Worm (Caenorhabditis elegans): ENCODE data around the gene set-31.

set-31 gene

DNA sequence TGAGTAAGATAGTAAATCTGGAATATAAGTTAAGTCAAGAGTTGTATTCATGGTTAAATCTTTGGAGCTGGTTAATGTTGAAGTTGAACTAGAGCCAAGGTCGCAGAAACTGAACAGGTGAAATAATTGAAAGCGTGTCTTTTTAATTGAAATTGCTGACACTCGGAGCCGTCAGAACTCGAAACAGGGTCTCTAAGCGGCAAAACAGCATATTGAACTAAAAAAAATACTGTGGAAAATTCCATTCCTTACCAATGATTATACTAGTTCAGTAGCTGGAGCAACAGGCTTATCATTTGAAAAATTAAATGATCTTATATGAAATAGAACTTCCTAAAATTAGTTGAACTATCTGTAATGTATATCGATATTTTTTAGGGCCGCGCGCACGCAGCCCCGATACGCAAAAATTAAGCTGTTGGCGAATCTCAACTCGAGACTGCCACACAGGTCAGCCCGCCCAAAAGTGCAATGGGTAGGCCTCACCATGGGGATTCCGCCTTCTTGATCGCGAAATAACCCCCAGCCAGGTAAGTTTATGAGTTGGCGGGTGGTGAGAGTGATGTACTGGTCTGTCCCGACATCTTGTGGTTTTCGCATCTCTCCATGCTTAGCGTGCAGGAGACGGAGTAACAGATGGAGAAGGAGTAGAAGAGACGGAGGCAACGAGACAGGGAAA lies 50.6 kb downstream of the set-31 start, which contains the start of gene srz-97:
TSS of gene srz-97 (minus strand) at position 51 of the 679 bp plus-strand sequence.
- TF ChIP-seq Y116A8C.19 (tag; optimal IDR thresholded peaks at IDR 0.05; ENCODE audit: borderline replicate concordance) (no peak), ceh-82 (tag; optimal IDR thresholded peaks at IDR 0.05) (peak in 1 of 3 experiments; percentile 16), ztf-4 (tag; optimal IDR thresholded peaks at IDR 0.05) (no peak), unc-62 (GFP tag; optimal IDR thresholded peaks at IDR 0.05) (no peak), mef-2 (tag; optimal IDR thresholded peaks at IDR 0.05) (no peak), mep-1 (tag; optimal IDR thresholded peaks at IDR 0.05) (peak; percentile 4), grh-1 (GFP tag; IDR thresholded peaks at IDR 0.05) (peak; percentile 65), mdl-1 (tag; optimal IDR thresholded peaks at IDR 0.05) (no peak), ets-5 (GFP tag; IDR thresholded peaks at IDR 0.05) (no peak), rnt-1 (tag; optimal IDR thresholded peaks at IDR 0.05) (peak; percentile 43), nhr-71 (tag; optimal IDR thresholded peaks at IDR 0.05) (peak; percentile 73), nhr-19 (GFP tag; conservative IDR thresholded peaks at IDR 0.05) (peak; percentile 76), elt-3 (tag; optimal IDR thresholded peaks at IDR 0.05) (no peak), pqm-1 (tag; optimal IDR thresholded peaks at IDR 0.05) (no peak), lsy-2 (tag; optimal IDR thresholded peaks at IDR 0.05) (no peak), nhr-20 (tag; optimal IDR thresholded peaks at IDR 0.05) (peak; percentile 69), lin-35 (GFP tag; optimal IDR thresholded peaks at IDR 0.05) (peak in 1 of 2 experiments; percentile 38), sup-37 (GFP tag; optimal IDR thresholded peaks at IDR 0.05) (no peak), C34B4.2 (tag; optimal IDR thresholded peaks at IDR 0.05) (no peak), aly-2 (tag; optimal IDR thresholded peaks at IDR 0.05) (no peak), hlh-4 (tag; optimal IDR thresholded peaks at IDR 0.05) (peak; percentile 4), ceh-88 (GFP tag; IDR thresholded peaks at IDR 0.05) (no peak), nhr-77 (tag; optimal IDR thresholded peaks at IDR 0.05) (peak; percentile 6), egl-13 (tag; optimal IDR thresholded peaks at IDR 0.05) (no peak), nhr-237 (tag; optimal IDR thresholded peaks at IDR 0.05) (no peak), fos-1 (tag; optimal IDR thresholded peaks at IDR 0.05) (no peak), alr-1 (tag; optimal IDR thresholded peaks at IDR 0.05; ENCODE audit: borderline replicate concordance) (no peak), nhr-11 (tag; optimal IDR thresholded peaks at IDR 0.05) (no peak), mab-9 (GFP tag; IDR thresholded peaks at IDR 0.05) (no peak), elt-2 (tag; optimal IDR thresholded peaks at IDR 0.05) (peak; percentile 65), ces-1 (GFP tag; optimal IDR thresholded peaks at IDR 0.05) (no peak), ztf-11 (tag; optimal IDR thresholded peaks at IDR 0.05) (no peak), lir-3 (tag; optimal IDR thresholded peaks at IDR 0.05; ENCODE audit: poor library complexity) (no peak), swsn-7 (tag; optimal IDR thresholded peaks at IDR 0.05) (peak; percentile 58), jun-1 (tag; optimal IDR thresholded peaks at IDR 0.05) (no peak), C16A3.4 (tag; optimal IDR thresholded peaks at IDR 0.05) (no peak), isw-1 (GFP tag; IDR thresholded peaks at IDR 0.05) (no peak), fkh-8 (tag; optimal IDR thresholded peaks at IDR 0.05) (no peak), nhr-47 (tag; optimal IDR thresholded peaks at IDR 0.05) (peak; percentile 73), nhr-76 (tag; optimal IDR thresholded peaks at IDR 0.05) (no peak), hpl-2 (GFP tag; optimal IDR thresholded peaks at IDR 0.05) (peak; percentile 17), lin-14 (GFP tag; optimal IDR thresholded peaks at IDR 0.05) (peak; percentile 42), nhr-90 (tag; optimal IDR thresholded peaks at IDR 0.05; ENCODE audit: poor library complexity) (peak; percentile 84), pax-3 (tag; optimal IDR thresholded peaks at IDR 0.05) (no peak), ceh-63 (GFP tag; optimal IDR thresholded peaks at IDR 0.05) (no peak), nhr-12 (tag; optimal IDR thresholded peaks at IDR 0.05) (no peak), nhr-85 (tag) (peak; percentile 90), snpc-4 (tag; optimal IDR thresholded peaks at IDR 0.05) (peak; percentile 97), xbp-1 (tag; optimal IDR thresholded peaks at IDR 0.05) (no peak), lin-15B (tag; optimal IDR thresholded peaks at IDR 0.05) (no peak), unc-98 (GFP tag; IDR thresholded peaks at IDR 0.05) (no peak), snu-23 (GFP tag; optimal IDR thresholded peaks at IDR 0.05) (peak; percentile 66)
